Worm (Caenorhabditis elegans) whole organism, L1 larva: ENCODE data around the gene F36H1.3.

ENCODE experiments used
- C04F5.9 ChIP-seq: sonication (generic microtip); optimal IDR thresholded peaks from 2 replicates; lab custom pipeline; 2016; ENCODE audit warnings: missing genetic modification characterization, missing compliant biosample characterization
- C16A3.4 ChIP-seq: fragments of 150-350 bp; optimal IDR thresholded peaks from 2 replicates; lab custom pipeline; 2014; ENCODE audit warnings: missing biosample characterization, missing genetic modification characterization
- F16B12.6 ChIP-seq: fragments of 150-350 bp; optimal IDR thresholded peaks from 2 replicates; lab custom pipeline; 2014; ENCODE audit warnings: missing biosample characterization, missing genetic modification characterization
- aha-1 ChIP-seq: fragments of 150-350 bp; optimal IDR thresholded peaks from 2 replicates; lab custom pipeline; 2014; ENCODE audit warnings: missing biosample characterization, missing genetic modification characterization
- alr-1 ChIP-seq: fragments of 200-800 bp; sonication (Bioruptor generic); optimal IDR thresholded peaks from 2 replicates; lab custom pipeline; 2018; ENCODE audit warnings: borderline replicate concordance, mild to moderate bottlenecking, missing genetic modification characterization, missing compliant biosample characterization
- aly-2 ChIP-seq: fragments of 150-350 bp; optimal IDR thresholded peaks from 2 replicates; lab custom pipeline; 2014; ENCODE audit warnings: missing biosample characterization, missing genetic modification characterization
- ama-1 ChIP-seq: fragments of 150-350 bp; optimal IDR thresholded peaks from 2 replicates; lab custom pipeline; 2014
- blmp-1 ChIP-seq: fragments of 150-350 bp; optimal IDR thresholded peaks from 2 replicates; lab custom pipeline; 2014; ENCODE audit warnings: missing biosample characterization, missing genetic modification characterization
- ceh-63 ChIP-seq: fragments of 200-800 bp; sonication (Bioruptor generic); optimal IDR thresholded peaks from 2 replicates; lab custom pipeline; 2018; ENCODE audit warnings: mild to moderate bottlenecking, missing genetic modification characterization, missing compliant biosample characterization
- ceh-82 ChIP-seq, 3 experiments: fragments of 150-350 bp in 1 of 3; sonication (generic microtip) in 2 of 3; optimal IDR thresholded peaks; 2 replicates each; lab custom pipeline; 2014 to 2017; ENCODE audit warnings: missing biosample characterization in 3 of 3, missing genetic modification characterization in 3 of 3
- ces-1 ChIP-seq: fragments of 150-350 bp; optimal IDR thresholded peaks from 2 replicates; lab custom pipeline; 2014; ENCODE audit warnings: missing biosample characterization, missing genetic modification reagents, missing genetic modification characterization
- dpl-1 ChIP-seq, 3 experiments: fragments of 150-350 bp in 2 of 3; sonication (generic microtip) in 1 of 3; optimal IDR thresholded peaks; 2 replicates each; lab custom pipeline; 2014 to 2017; ENCODE audit warnings: missing biosample characterization in 3 of 3, missing genetic modification characterization in 3 of 3, missing genetic modification reagents in 3 of 3
- efl-1 ChIP-seq, 4 experiments: fragments of 150-350 bp; optimal IDR thresholded peaks in 3 of 4; peaks in 1 of 4; 1 replicate in 1 of 4; 2 replicates in 3 of 4; lab custom pipeline; 2014; ENCODE audit warnings: missing biosample characterization in 2 of 4, missing genetic modification characterization in 2 of 4, missing genetic modification reagents in 2 of 4
- egl-27 ChIP-seq, 2 experiments: fragments of 150-350 bp in 1 of 2; sonication (generic microtip); optimal IDR thresholded peaks; 3 replicates each; lab custom pipeline; 2017 to 2018; ENCODE audit warnings: missing biosample characterization in 2 of 2, missing genetic modification characterization in 2 of 2, missing genetic modification reagents in 2 of 2
- elt-2 ChIP-seq: sonication (generic microtip); optimal IDR thresholded peaks from 2 replicates; lab custom pipeline; 2016; ENCODE audit warnings: missing genetic modification characterization, mild to moderate bottlenecking, inconsistent platforms, missing compliant biosample characterization, missing genetic modification reagents
- elt-3 ChIP-seq, 6 experiments: fragments of 150-350 bp in 1 of 6; sonication (generic microtip); optimal IDR thresholded peaks; 2 replicates each; lab custom pipeline; 2017 to 2018; ENCODE audit warnings: missing biosample characterization in 6 of 6, missing genetic modification characterization in 6 of 6, inconsistent platforms in 1 of 6
- fkh-10 ChIP-seq: sonication (generic microtip); optimal IDR thresholded peaks from 2 replicates; lab custom pipeline; 2017; ENCODE audit warnings: missing biosample characterization, missing genetic modification reagents, missing genetic modification characterization
- fkh-4 ChIP-seq: sonication (generic microtip); optimal IDR thresholded peaks from 2 replicates; lab custom pipeline; 2016; ENCODE audit warnings: missing compliant biosample characterization, missing genetic modification characterization, borderline replicate concordance
- hlh-4 ChIP-seq: sonication (generic microtip); optimal IDR thresholded peaks from 2 replicates; lab custom pipeline; 2016; ENCODE audit warnings: mild to moderate bottlenecking, missing genetic modification characterization, missing compliant biosample characterization
- hpl-2 ChIP-seq: fragments of 150-350 bp; optimal IDR thresholded peaks from 2 replicates; lab custom pipeline; 2014; ENCODE audit warnings: missing biosample characterization, missing genetic modification reagents, missing genetic modification characterization
- lin-14 ChIP-seq: fragments of 200-800 bp; sonication (Bioruptor generic); optimal IDR thresholded peaks from 2 replicates; lab custom pipeline; 2018; ENCODE audit warnings: mild to moderate bottlenecking, missing genetic modification characterization, moderate library complexity, missing compliant biosample characterization
- lir-3 ChIP-seq: sonication (generic microtip); optimal IDR thresholded peaks from 2 replicates; lab custom pipeline; 2016; ENCODE audit warnings: mild to moderate bottlenecking, missing genetic modification characterization, moderate library complexity, missing compliant biosample characterization; ENCODE audit not compliant: poor library complexity
- lsy-2 ChIP-seq, 2 experiments: fragments of 150-350 bp; optimal IDR thresholded peaks; 2 replicates each; lab custom pipeline; 2014; ENCODE audit warnings: missing biosample characterization in 2 of 2, missing genetic modification characterization in 2 of 2
- mef-2 ChIP-seq: fragments of 150-350 bp; optimal IDR thresholded peaks from 2 replicates; lab custom pipeline; 2014; ENCODE audit warnings: missing biosample characterization, missing genetic modification characterization
- mep-1 ChIP-seq: fragments of 150-350 bp; optimal IDR thresholded peaks from 2 replicates; lab custom pipeline; 2014; ENCODE audit warnings: missing biosample characterization, missing genetic modification characterization
- nhr-11 ChIP-seq: fragments of 150-350 bp; optimal IDR thresholded peaks from 2 replicates; lab custom pipeline; 2014; ENCODE audit warnings: missing biosample characterization, missing genetic modification characterization
- nhr-12 ChIP-seq: sonication (generic microtip); optimal IDR thresholded peaks from 2 replicates; lab custom pipeline; 2017; ENCODE audit warnings: missing biosample characterization, missing genetic modification characterization
- nhr-71 ChIP-seq: sonication (generic microtip); optimal IDR thresholded peaks from 2 replicates; lab custom pipeline; 2016; ENCODE audit warnings: mild to moderate bottlenecking, missing genetic modification characterization, moderate library complexity, missing compliant biosample characterization
- nhr-76 ChIP-seq: sonication (generic microtip); optimal IDR thresholded peaks from 2 replicates; lab custom pipeline; 2017; ENCODE audit warnings: missing biosample characterization, missing genetic modification characterization
- nhr-85 ChIP-seq: sonication (generic microtip); peaks from one replicate; lab custom pipeline; 2016; ENCODE audit warnings: missing genetic modification characterization, inconsistent platforms, missing compliant biosample characterization
- nhr-90 ChIP-seq: sonication (generic microtip); optimal IDR thresholded peaks from 2 replicates; lab custom pipeline; 2016; ENCODE audit warnings: mild to moderate bottlenecking, missing genetic modification characterization, missing compliant biosample characterization; ENCODE audit not compliant: poor library complexity
- pag-3 ChIP-seq: sonication (generic microtip); optimal IDR thresholded peaks from 2 replicates; lab custom pipeline; 2017; ENCODE audit warnings: missing genetic modification characterization, mild to moderate bottlenecking, missing compliant biosample characterization, antibody characterized with exemption, borderline replicate concordance; ENCODE audit not compliant: insufficient read depth
- pax-3 ChIP-seq: fragments of 200-800 bp; sonication (Bioruptor generic); optimal IDR thresholded peaks from 2 replicates; lab custom pipeline; 2018; ENCODE audit warnings: mild to moderate bottlenecking, missing genetic modification characterization, moderate library complexity, missing compliant biosample characterization
- pqm-1 ChIP-seq: sonication (generic microtip); optimal IDR thresholded peaks from 3 replicates; lab custom pipeline; 2017; ENCODE audit warnings: missing biosample characterization, missing genetic modification characterization
- skn-1 ChIP-seq: fragments of 150-350 bp; optimal IDR thresholded peaks from 2 replicates; lab custom pipeline; 2014; ENCODE audit warnings: missing biosample characterization, missing genetic modification characterization
- snu-23 ChIP-seq: sonication (generic microtip); optimal IDR thresholded peaks from 2 replicates; lab custom pipeline; 2016; ENCODE audit warnings: missing genetic modification characterization, missing compliant biosample characterization
- sox-4 ChIP-seq: sonication (generic microtip); optimal IDR thresholded peaks from 2 replicates; lab custom pipeline; 2016; ENCODE audit warnings: missing genetic modification characterization, missing compliant biosample characterization
- sup-37 ChIP-seq: fragments of 200-800 bp; sonication (Bioruptor generic); optimal IDR thresholded peaks from 2 replicates; lab custom pipeline; 2018; ENCODE audit warnings: mild to moderate bottlenecking, missing genetic modification characterization, missing compliant biosample characterization
- tbx-2 ChIP-seq: sonication (generic microtip); optimal IDR thresholded peaks from 2 replicates; lab custom pipeline; 2016; ENCODE audit warnings: missing genetic modification characterization, missing compliant biosample characterization
- tlp-1 ChIP-seq: fragments of 150-350 bp; optimal IDR thresholded peaks from 2 replicates; lab custom pipeline; 2014; ENCODE audit warnings: missing biosample characterization, missing genetic modification characterization
- unc-130 ChIP-seq: fragments of 150-350 bp; optimal IDR thresholded peaks from 2 replicates; lab custom pipeline; 2017; ENCODE audit warnings: missing biosample characterization, missing genetic modification characterization, inconsistent platforms
- unc-30 ChIP-seq: sonication (generic microtip); optimal IDR thresholded peaks from 2 replicates; lab custom pipeline; 2017; ENCODE audit warnings: missing biosample characterization, missing genetic modification characterization
- xbp-1 ChIP-seq: sonication (generic microtip); optimal IDR thresholded peaks from 2 replicates; lab custom pipeline; 2016; ENCODE audit warnings: missing genetic modification characterization, missing compliant biosample characterization
- zag-1 ChIP-seq: fragments of 150-350 bp; optimal IDR thresholded peaks from 2 replicates; lab custom pipeline; 2014; ENCODE audit warnings: missing biosample characterization, missing genetic modification characterization
- zip-4 ChIP-seq: fragments of 200-800 bp; sonication (Bioruptor generic); optimal IDR thresholded peaks from 2 replicates; lab custom pipeline; 2018; ENCODE audit warnings: mild to moderate bottlenecking, missing genetic modification characterization, moderate library complexity, missing compliant biosample characterization
- ztf-4 ChIP-seq: fragments of 150-350 bp; optimal IDR thresholded peaks from 2 replicates; lab custom pipeline; 2014; ENCODE audit warnings: missing biosample characterization, missing genetic modification characterization

Gene F36H1.3

ce11 chrIV:11021512-11022268, 28.2 kb upstream of the F36H1.3 start, which contains the start of gene mogs-1 (continued):
- TF ChIP-seq nhr-76 (tag; lab: Kevin White, UChicago) (no peak), unc-130 (tag; lab: Kevin White, UChicago) (peak; percentile 1), lsy-2 (tag; optimal IDR thresholded peaks at IDR 0.05; lab: Kevin White, UChicago) (no peak), aha-1 (tag; lab: Kevin White, UChicago) (no peak), nhr-11 (tag; lab: Kevin White, UChicago) (no peak), xbp-1 (no peak), blmp-1 (tag; lab: Kevin White, UChicago) (peak; percentile 73), unc-30 (no peak), hlh-4 (tag; lab: Kevin White, UChicago) (no peak), ces-1 (no peak), pqm-1 (no peak), C16A3.4 (tag; lab: Kevin White, UChicago) (no peak), sox-4 (tag; lab: Kevin White, UChicago) (no peak), dpl-1 (GFP tag; optimal IDR thresholded peaks at IDR 0.05; lab: Kevin White, UChicago) (no peak), skn-1 (tag; lab: Kevin White, UChicago) (no peak), fkh-4 (tag; lab: Kevin White, UChicago) (no peak), zip-4 (GFP tag; lab: Kevin White, UChicago) (no peak), tbx-2 (peak; percentile 11), F16B12.6 (tag; lab: Kevin White, UChicago) (no peak), ceh-82 (tag; optimal IDR thresholded peaks at IDR 0.05; lab: Kevin White, UChicago) (no peak), C04F5.9 (tag; lab: Kevin White, UChicago) (no peak), sup-37 (GFP tag; lab: Kevin White, UChicago) (no peak), nhr-85 (peak; percentile 87), pag-3 (no peak), elt-3 (tag; optimal IDR thresholded peaks at IDR 0.05; lab: Kevin White, UChicago) (peak in 1 of 6 experiments; percentile 72), efl-1 (optimal IDR thresholded peaks at IDR 0.05; lab: Kevin White, UChicago) (no peak), efl-1 (GFP tag; optimal IDR thresholded peaks at IDR 0.05 in 1 of 2; lab: Kevin White, UChicago) (peak in 1 of 2 experiments; percentile 60), tlp-1 (tag; lab: Kevin White, UChicago) (no peak), ceh-63 (GFP tag; lab: Kevin White, UChicago) (no peak), nhr-71 (tag; lab: Kevin White, UChicago) (peak; percentile 51), fkh-10 (GFP tag; lab: Kevin White, UChicago) (no peak), lir-3 (no peak), ztf-4 (peak; percentile 60)

DNA sequence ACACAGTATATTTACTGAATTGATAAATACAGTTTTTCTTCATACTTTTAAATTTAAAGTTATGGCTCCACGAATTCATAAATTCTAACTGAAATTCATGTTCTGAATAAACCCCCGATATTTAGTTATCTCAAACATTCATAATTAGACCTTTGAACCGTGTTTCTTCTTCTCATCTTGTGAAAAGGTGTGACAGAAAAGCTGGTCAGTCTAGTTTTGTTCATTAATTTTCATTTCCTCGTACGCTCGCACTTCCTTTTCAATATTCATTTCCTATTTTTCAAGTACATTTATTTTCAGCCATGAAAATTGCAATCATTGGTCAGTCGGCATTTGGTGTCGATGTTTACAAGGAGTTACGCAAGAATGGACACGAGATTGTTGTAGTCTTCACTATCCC, 27.6 kb upstream of the F36H1.3 start, which contains the start of gene alh-3:
alh-3 (plus strand) TSS at position 301 of the 400 bp plus-strand sequence.
- TF ChIP-seq mef-2 = no peak
- no peak for TF ChIP-seq unc-30
- TF ChIP-seq hpl-2 = no peak
- no peak for TF ChIP-seq snu-23 (GFP tag; lab: Kevin White, UChicago)
- TF ChIP-seq egl-27 (tag; optimal IDR thresholded peaks at IDR 0.05; lab: Kevin White, UChicago) = no peak
- TF ChIP-seq nhr-12 (tag; lab: Kevin White, UChicago) = no peak
- no peak for TF ChIP-seq lir-3
- no peak for TF ChIP-seq nhr-90 (tag; lab: Kevin White, UChicago)
- TF ChIP-seq tbx-2 = no peak
- TF ChIP-seq alr-1 (tag; lab: Kevin White, UChicago) = no peak
- TF ChIP-seq pqm-1 = no peak
- no peak for TF ChIP-seq ama-1 (lab: Kevin White, UChicago)
- TF ChIP-seq mep-1 (tag; lab: Kevin White, UChicago) = no peak
- TF ChIP-seq elt-2 (tag; lab: Kevin White, UChicago) = no peak
- no peak for TF ChIP-seq zag-1
- TF ChIP-seq sup-37 (GFP tag; lab: Kevin White, UChicago) = no peak
- no peak for TF ChIP-seq pax-3
- TF ChIP-seq aly-2 (tag; lab: Kevin White, UChicago) = no peak
- TF ChIP-seq lin-14 = no peak
